Fruit fly (Drosophila melanogaster): ENCODE data around the gene Obp18a.
A peak's percentile ranks its signal among the peaks of the same experiment; 100 is the strongest.

dm6 chrX:19159942-19160341, 24.3 kb upstream of the Obp18a start:
- TF ChIP-seq Pif1A (GFP tag; optimal IDR thresholded peaks at IDR 0.05): no peak
- peak; percentile 21 for TF ChIP-seq Ets98B (GFP tag; IDR thresholded peaks at IDR 0.05)
- no peak for TF ChIP-seq CG10348 (GFP tag; IDR thresholded peaks at IDR 0.05)
- no peak for TF ChIP-seq EcR (GFP tag; optimal IDR thresholded peaks at IDR 0.05)
- no peak; the same call in 2 of the 3 replicates for TF ChIP-seq CG4496 (GFP tag; IDR thresholded peaks at IDR 0.05)
- TF ChIP-seq Pif1B (GFP tag; optimal IDR thresholded peaks at IDR 0.05): peak; percentile 53
- peak; percentile 80 for TF ChIP-seq Snoo (tag; optimal IDR thresholded peaks at IDR 0.05)
- no peak for TF ChIP-seq rn (GFP tag; IDR thresholded peaks at IDR 0.05)
